Fruit fly (Drosophila melanogaster) whole organism, embryonic: ENCODE data around the gene ss.
A peak's percentile ranks its signal among the peaks of the same experiment; 100 is the strongest.

Experiments
- Atf-2 ChIP-seq: fragments of 200-800 bp; sonication (Bioruptor generic); optimal IDR thresholded peaks from 2 replicates; lab custom pipeline; 2016; ENCODE audit warnings: missing biosample characterization, missing genetic modification characterization
- B-H1 ChIP-seq: fragments of 200-800 bp; sonication (Bioruptor generic); IDR thresholded peaks from 3 replicates; pipeline ENCODE4 v1.3.6; 2022; ENCODE audit warnings: missing biosample characterization, missing genetic modification characterization
- CG10565 ChIP-seq: fragments of 200-800 bp; sonication (Bioruptor generic); optimal IDR thresholded peaks from 3 replicates; lab custom pipeline; 2016; ENCODE audit warnings: missing biosample characterization, mild to moderate bottlenecking, missing genetic modification characterization
- CG10654 ChIP-seq: fragments of 200-800 bp; sonication (Bioruptor generic); optimal IDR thresholded peaks from 2 replicates; lab custom pipeline; 2016; ENCODE audit warnings: missing biosample characterization, missing genetic modification characterization
- CG11398 ChIP-seq: fragments of 200-800 bp; sonication (Bioruptor generic); optimal IDR thresholded peaks from 2 replicates; lab custom pipeline; 2016; ENCODE audit warnings: missing biosample characterization, missing genetic modification characterization
- CG12155 ChIP-seq: fragments of 200-800 bp; sonication (Bioruptor generic); optimal IDR thresholded peaks from 3 replicates; lab custom pipeline; 2016; ENCODE audit warnings: missing biosample characterization, missing genetic modification characterization
- CG14710 ChIP-seq: fragments of 200-800 bp; sonication (Bioruptor generic); optimal IDR thresholded peaks from 3 replicates; lab custom pipeline; 2019; ENCODE audit warnings: missing biosample characterization, mild to moderate bottlenecking, missing genetic modification characterization, moderate library complexity
- CG17802 ChIP-seq: fragments of 200-800 bp; sonication (Bioruptor generic); optimal IDR thresholded peaks from 2 replicates; lab custom pipeline; 2018; ENCODE audit warnings: missing biosample characterization, mild to moderate bottlenecking, missing genetic modification characterization, moderate library complexity
- CG2116 ChIP-seq: fragments of 200-800 bp; sonication (Bioruptor generic); optimal IDR thresholded peaks from 3 replicates; lab custom pipeline; 2018; ENCODE audit warnings: missing biosample characterization, mild to moderate bottlenecking, missing genetic modification characterization
- CG2199 ChIP-seq: fragments of 200-800 bp; sonication (Bioruptor generic); IDR thresholded peaks from 3 replicates; pipeline ENCODE4 v1.3.6; 2022; ENCODE audit warnings: missing biosample characterization, missing genetic modification characterization
- CG2678 ChIP-seq: fragments of 200-800 bp; sonication (Bioruptor generic); optimal IDR thresholded peaks from 3 replicates; lab custom pipeline; 2019; ENCODE audit warnings: missing biosample characterization, mild to moderate bottlenecking, missing genetic modification characterization, moderate library complexity
- CG32532 ChIP-seq: fragments of 200-800 bp; sonication (Bioruptor generic); IDR thresholded peaks from 2 replicates; pipeline ENCODE4 v1.3.6; 2022; ENCODE audit warnings: missing biosample characterization, missing genetic modification characterization
- CG33557 ChIP-seq: fragments of 200-800 bp; sonication (Bioruptor generic); optimal IDR thresholded peaks from 2 replicates; lab custom pipeline; 2019; ENCODE audit warnings: missing biosample characterization, mild to moderate bottlenecking, missing genetic modification characterization, moderate library complexity
- CG34224 ChIP-seq: fragments of 200-800 bp; sonication (Bioruptor generic); IDR thresholded peaks from 3 replicates; pipeline ENCODE4 v1.3.6; 2022; ENCODE audit warnings: missing biosample characterization, missing genetic modification characterization; ENCODE audit not compliant: partially characterized antibody
- CG3847 ChIP-seq: fragments of 200-800 bp; sonication (Bioruptor generic); IDR thresholded peaks from 2 replicates; pipeline ENCODE4 v1.3.6; 2022; ENCODE audit warnings: missing biosample characterization, missing genetic modification characterization
- CG4360 ChIP-seq: fragments of 200-800 bp; sonication (Bioruptor generic); IDR thresholded peaks from 2 replicates; pipeline ENCODE4 v1.3.6; 2022; ENCODE audit warnings: missing biosample characterization, missing genetic modification characterization
- CG6683 ChIP-seq: fragments of 200-800 bp; sonication (Bioruptor generic); optimal IDR thresholded peaks from 2 replicates; lab custom pipeline; 2017; ENCODE audit warnings: missing biosample characterization, mild to moderate bottlenecking, missing genetic modification characterization, missing genetic modification reagents
- CG7372 ChIP-seq: fragments of 200-800 bp; sonication (Bioruptor generic); IDR thresholded peaks from 2 replicates; pipeline ENCODE4 v1.3.6; 2022; ENCODE audit warnings: missing biosample characterization, missing genetic modification characterization
- CG9932 ChIP-seq: fragments of 200-800 bp; sonication (Bioruptor generic); IDR thresholded peaks from 2 replicates; pipeline ENCODE4 v1.3.6; 2022; ENCODE audit warnings: missing biosample characterization, missing genetic modification characterization
- Dek ChIP-seq: fragments of 200-800 bp; sonication (Bioruptor generic); optimal IDR thresholded peaks from 3 replicates; lab custom pipeline; 2019; ENCODE audit warnings: missing biosample characterization, mild to moderate bottlenecking, missing genetic modification characterization, moderate library complexity
- Elba2 ChIP-seq: fragments of 200-800 bp; sonication (Bioruptor generic); optimal IDR thresholded peaks from 3 replicates; lab custom pipeline; 2016; ENCODE audit warnings: missing biosample characterization, missing genetic modification characterization
- Ets65A ChIP-seq: fragments of 200-800 bp; sonication (Bioruptor generic); peaks from one replicate; lab custom pipeline; 2016; ENCODE audit warnings: missing biosample characterization, missing genetic modification characterization
- Ets97D ChIP-seq: fragments of 200-800 bp; sonication (Bioruptor generic); optimal IDR thresholded peaks from 3 replicates; lab custom pipeline; 2016; ENCODE audit warnings: missing biosample characterization, missing genetic modification characterization
- Med ChIP-seq: fragments of 200-800 bp; sonication (Bioruptor generic); peaks from one replicate; lab custom pipeline; 2016; ENCODE audit warnings: missing biosample characterization, missing genetic modification characterization, mild to moderate bottlenecking, inconsistent platforms, moderate library complexity
- Mrtf ChIP-seq: fragments of 200-800 bp; sonication (Bioruptor generic); IDR thresholded peaks from 3 replicates; pipeline ENCODE4 v1.3.6; 2022; ENCODE audit warnings: missing biosample characterization, missing genetic modification characterization
- Ravus ChIP-seq: fragments of 200-800 bp; sonication (Bioruptor generic); IDR thresholded peaks from 2 replicates; pipeline ENCODE4 v1.3.6; 2022; ENCODE audit warnings: missing biosample characterization, missing genetic modification characterization
- Taf1 ChIP-seq: fragments of 200-800 bp; sonication (Bioruptor generic); IDR thresholded peaks from 2 replicates; pipeline ENCODE4 v1.3.6; 2022; ENCODE audit warnings: missing biosample characterization, missing genetic modification characterization
- Tbp ChIP-seq: fragments of >200 bp; optimal IDR thresholded peaks from 2 replicates; lab custom pipeline; 2018; ENCODE audit warnings: missing biosample characterization, missing genetic modification characterization
- ab ChIP-seq: fragments of 200-800 bp; sonication (Bioruptor generic); optimal IDR thresholded peaks from 2 replicates; lab custom pipeline; 2016; ENCODE audit warnings: missing biosample characterization, missing genetic modification characterization
- bab2 ChIP-seq: fragments of 200-800 bp; sonication (Bioruptor generic); optimal IDR thresholded peaks from 2 replicates; lab custom pipeline; 2016; ENCODE audit warnings: missing biosample characterization, missing genetic modification characterization
- bbx ChIP-seq: fragments of 200-800 bp; sonication (Bioruptor generic); IDR thresholded peaks from 2 replicates; pipeline ENCODE4 v1.3.6; 2022; ENCODE audit warnings: missing biosample characterization, missing genetic modification characterization; ENCODE audit not compliant: partially characterized antibody
- bigmax ChIP-seq: fragments of 200-800 bp; sonication (Bioruptor generic); optimal IDR thresholded peaks from 2 replicates; lab custom pipeline; 2018; ENCODE audit warnings: missing biosample characterization, mild to moderate bottlenecking, missing genetic modification characterization
- cad ChIP-seq: fragments of >200 bp; optimal IDR thresholded peaks from 2 replicates; lab custom pipeline; 2017; ENCODE audit warnings: missing biosample characterization, missing genetic modification characterization
- cas ChIP-seq: fragments of 200-800 bp; sonication (Bioruptor generic); IDR thresholded peaks from 2 replicates; pipeline ENCODE4 v1.3.6; 2022; ENCODE audit warnings: missing biosample characterization, missing genetic modification characterization
- chif ChIP-seq, 2 experiments: fragments of 200-800 bp; sonication (Bioruptor generic); optimal IDR thresholded peaks; 3 replicates each; lab custom pipeline; 2016; ENCODE audit warnings: missing biosample characterization in 2 of 2, missing genetic modification characterization in 2 of 2
- dysf ChIP-seq: fragments of 200-800 bp; sonication (Bioruptor generic); IDR thresholded peaks from 3 replicates; pipeline ENCODE4 v1.3.6; 2022; ENCODE audit warnings: missing biosample characterization, missing genetic modification characterization
- ftz-f1 ChIP-seq: fragments of 200-800 bp; sonication (Bioruptor generic); optimal IDR thresholded peaks from 2 replicates; lab custom pipeline; 2016; ENCODE audit warnings: missing biosample characterization, missing genetic modification characterization
- insv ChIP-seq, 2 experiments: fragments of 200-800 bp; sonication (Bioruptor generic); optimal IDR thresholded peaks; 3 replicates each; lab custom pipeline; 2016 to 2018; ENCODE audit warnings: missing biosample characterization in 2 of 2, missing genetic modification characterization in 2 of 2
- ken ChIP-seq: fragments of 200-800 bp; sonication (Bioruptor generic); IDR thresholded peaks from 3 replicates; pipeline ENCODE4 v1.3.6; 2022; ENCODE audit warnings: missing biosample characterization, missing genetic modification characterization
- lola ChIP-seq, 3 experiments: fragments of >200 bp in 2 of 3; fragments of 200-800 bp in 1 of 3; sonication (Bioruptor generic) in 1 of 3; optimal IDR thresholded peaks; 2 replicates each; lab custom pipeline; 2017 to 2019; ENCODE audit warnings: missing biosample characterization in 3 of 3, missing genetic modification characterization in 3 of 3, mild to moderate bottlenecking in 1 of 3, moderate library complexity in 1 of 3
- nau ChIP-seq: fragments of 200-800 bp; sonication (Bioruptor generic); optimal IDR thresholded peaks from 3 replicates; lab custom pipeline; 2017; ENCODE audit warnings: missing biosample characterization, mild to moderate bottlenecking, missing genetic modification characterization, missing genetic modification reagents
- psq ChIP-seq: fragments of 200-800 bp; sonication (Bioruptor generic); optimal IDR thresholded peaks from 2 replicates; lab custom pipeline; 2017; ENCODE audit warnings: missing biosample characterization, missing genetic modification characterization
- pum ChIP-seq: fragments of 200-800 bp; sonication (Bioruptor generic); optimal IDR thresholded peaks from 2 replicates; lab custom pipeline; 2016; ENCODE audit warnings: missing biosample characterization, missing genetic modification characterization
- slp2 ChIP-seq: fragments of 200-800 bp; sonication (Bioruptor generic); optimal IDR thresholded peaks from 2 replicates; lab custom pipeline; 2016; ENCODE audit warnings: missing biosample characterization, missing genetic modification characterization
- sqz ChIP-seq: fragments of 200-800 bp; sonication (Bioruptor generic); optimal IDR thresholded peaks from 3 replicates; lab custom pipeline; 2018; ENCODE audit warnings: missing biosample characterization, mild to moderate bottlenecking, missing genetic modification characterization
- ssp ChIP-seq: fragments of 200-800 bp; sonication (Bioruptor generic); IDR thresholded peaks from 2 replicates; pipeline ENCODE4 v1.3.6; 2022; ENCODE audit warnings: missing biosample characterization, missing genetic modification characterization
- tna ChIP-seq: fragments of 200-800 bp; sonication (Bioruptor generic); IDR thresholded peaks from 2 replicates; pipeline ENCODE4 v1.3.6; 2022; ENCODE audit warnings: missing biosample characterization, missing genetic modification characterization; ENCODE audit not compliant: partially characterized antibody
- trh ChIP-seq: fragments of 200-800 bp; sonication (Bioruptor generic); optimal IDR thresholded peaks from 2 replicates; lab custom pipeline; 2016; ENCODE audit warnings: missing biosample characterization, missing genetic modification characterization
- twi ChIP-seq: fragments of 200-800 bp; optimal IDR thresholded peaks from 2 replicates; lab custom pipeline; 2019; ENCODE audit warnings: missing biosample characterization, mild to moderate bottlenecking, missing genetic modification characterization, moderate library complexity
- z ChIP-seq: fragments of 200-800 bp; sonication (Bioruptor generic); IDR thresholded peaks from 3 replicates; pipeline ENCODE4 v1.3.6; 2022; ENCODE audit warnings: missing biosample characterization, missing genetic modification characterization
- zf30C ChIP-seq: fragments of 200-800 bp; sonication (Bioruptor generic); optimal IDR thresholded peaks from 3 replicates; lab custom pipeline; 2018; ENCODE audit warnings: missing biosample characterization, mild to moderate bottlenecking, missing genetic modification characterization

ss gene

dm6 chr3R:16341817-16342374 is 61.6 kb downstream of the ss start, which contains the start of the genes SF2 and pad (continued):
- peak; percentile 73 for TF ChIP-seq ssp
- peak; percentile 20; the same call in 1 of the 3 replicates for TF ChIP-seq B-H1
- TF ChIP-seq bab2 (GFP tag; lab: Kevin White, UChicago): peak; percentile 80
- peak; percentile 24 for TF ChIP-seq Tbp (GFP tag; lab: Kevin White, UChicago)
- peak; percentile 80 for TF ChIP-seq CG7372 (GFP tag; lab: Robert Waterston, UW)
- no peak for TF ChIP-seq CG10565
- peak; percentile 95 for TF ChIP-seq CG2116 (GFP tag; lab: Kevin White, UChicago)
- TF ChIP-seq Ets65A: peak; percentile 96
- TF ChIP-seq CG2199: no peak
- peak; percentile 95 for TF ChIP-seq Med (GFP tag; lab: Kevin White, UChicago)
- TF ChIP-seq CG12155 (GFP tag; lab: Kevin White, UChicago): peak; percentile 81
- peak; percentile 75 for TF ChIP-seq Ets97D (GFP tag; lab: Kevin White, UChicago)
- TF ChIP-seq CG10654 (GFP tag; lab: Kevin White, UChicago): peak; percentile 73
- TF ChIP-seq trh (GFP tag; lab: Kevin White, UChicago): peak; percentile 59
- TF ChIP-seq lola (GFP tag; optimal IDR thresholded peaks at IDR 0.05; lab: Kevin White, UChicago): peak in 1 of 3 experiments; percentile 80
- peak; percentile 78 for TF ChIP-seq CG33557 (GFP tag; lab: Kevin White, UChicago)
- TF ChIP-seq cad (GFP tag; lab: Kevin White, UChicago): no peak
- peak; percentile 10 for TF ChIP-seq ftz-f1 (GFP tag; lab: Kevin White, UChicago)
- peak; percentile 84 for TF ChIP-seq CG3847
- TF ChIP-seq dysf (GFP tag; lab: Robert Waterston, UW): peak; percentile 73
- TF ChIP-seq Taf1 (GFP tag; lab: Robert Waterston, UW): 0 out of 2 replicates have a peak, but pooled peaks have one; percentile 51
- no peak for TF ChIP-seq cas (GFP tag; lab: Robert Waterston, UW)
- TF ChIP-seq pum (GFP tag; lab: Kevin White, UChicago): peak; percentile 72
- TF ChIP-seq CG11398 (GFP tag; lab: Kevin White, UChicago): peak; percentile 54
- peak; percentile 23 for TF ChIP-seq sqz (GFP tag; lab: Kevin White, UChicago)
- peak in 1 of 2 experiments; percentile 65 for TF ChIP-seq insv (GFP tag; optimal IDR thresholded peaks at IDR 0.05; lab: Kevin White, UChicago)
- TF ChIP-seq Mrtf (GFP tag; lab: Robert Waterston, UW): no peak; the same call in 2 of the 3 replicates
- peak; percentile 37 for TF ChIP-seq Elba2 (GFP tag; lab: Kevin White, UChicago)
- peak; percentile 68 to 79 for TF ChIP-seq chif (GFP tag; optimal IDR thresholded peaks at IDR 0.05; lab: Kevin White, UChicago)
- no peak for TF ChIP-seq zf30C
- peak; percentile 83 for TF ChIP-seq CG2678 (tag; lab: Kevin White, UChicago)
- peak; percentile 79 for TF ChIP-seq bbx (GFP tag; lab: Robert Waterston, UW)
- TF ChIP-seq twi (tag; lab: Kevin White, UChicago): peak; percentile 72
- no peak for TF ChIP-seq CG17802 (tag; lab: Kevin White, UChicago)
- TF ChIP-seq CG34224 (GFP tag; lab: Robert Waterston, UW): peak; percentile 92
- peak; percentile 93 for TF ChIP-seq CG9932 (GFP tag; lab: Robert Waterston, UW)
- TF ChIP-seq bigmax (GFP tag; lab: Kevin White, UChicago): no peak
- TF ChIP-seq Atf-2 (GFP tag; lab: Kevin White, UChicago): peak; percentile 48
- TF ChIP-seq tna (GFP tag; lab: Robert Waterston, UW): peak; percentile 84; the same call in 1 of the 2 replicates
- TF ChIP-seq ken (GFP tag; lab: Robert Waterston, UW): peak; percentile 55; the same call in 1 of the 3 replicates
- peak; percentile 29 for TF ChIP-seq Ravus (GFP tag; lab: Robert Waterston, UW)
- peak; percentile 69 for TF ChIP-seq slp2 (GFP tag; lab: Kevin White, UChicago)
- peak; percentile 49 for TF ChIP-seq psq
- peak; percentile 65 for TF ChIP-seq nau (GFP tag; lab: Kevin White, UChicago)
- TF ChIP-seq CG6683: peak; percentile 14
- peak; percentile 5 for TF ChIP-seq ab (GFP tag; lab: Kevin White, UChicago)
- no peak for TF ChIP-seq CG4360 (GFP tag; lab: Robert Waterston, UW)
- peak; percentile 89 for TF ChIP-seq CG14710 (tag; lab: Kevin White, UChicago)
- no peak for TF ChIP-seq z (GFP tag; lab: Robert Waterston, UW)
- peak; percentile 68 for TF ChIP-seq Dek (tag; lab: Kevin White, UChicago)
- peak; percentile 73 for TF ChIP-seq CG32532 (GFP tag; lab: Robert Waterston, UW)
